Worm (Caenorhabditis elegans) whole organism, L4/young adult: ENCODE results near the gene srg-17.

Experiments
- W03F9.2 ChIP-seq: fragments of 150-350 bp; optimal IDR thresholded peaks from 2 replicates; lab custom pipeline; 2014; ENCODE audit warnings: missing biosample characterization, missing genetic modification characterization
- dao-5 ChIP-seq: sonication (generic microtip); optimal IDR thresholded peaks from 2 replicates; lab custom pipeline; 2016; ENCODE audit warnings: missing genotype, missing genetic modification characterization, moderate library complexity, missing compliant biosample characterization
- him-1 ChIP-seq: sonication (generic microtip); optimal IDR thresholded peaks from 2 replicates; lab custom pipeline; 2016; ENCODE audit warnings: missing genotype, missing genetic modification reagents, missing genetic modification characterization, missing compliant biosample characterization

The srg-17 gene

DNA sequence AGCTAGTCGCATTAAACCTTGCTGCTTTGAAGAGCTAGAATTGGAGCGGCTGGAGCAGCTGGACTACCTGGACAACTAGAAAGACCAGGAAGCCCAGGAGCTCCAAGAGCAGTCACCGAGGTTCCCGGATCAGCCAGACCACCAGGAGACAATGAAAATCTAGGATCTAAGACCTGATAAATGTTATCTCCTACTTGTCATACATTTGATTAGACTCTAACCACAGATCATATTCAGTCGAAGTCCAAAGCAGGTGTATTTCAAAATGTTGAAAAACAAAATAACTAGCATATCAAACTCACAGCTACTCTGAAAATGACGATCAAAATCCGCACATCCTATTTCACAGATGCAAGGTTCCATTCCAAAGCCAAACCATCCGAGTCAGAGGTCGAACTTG, 18.4 kb downstream of the srg-17 start, which contains the start of gene srz-6:
Gene srz-6, plus strand, starts transcription at position 301 of the 400 bp plus-strand sequence.
- TF ChIP-seq W03F9.2 (tag; lab: Kevin White, UChicago), result no peak
- no peak for TF ChIP-seq him-1
- no peak for TF ChIP-seq dao-5 (tag; lab: Kevin White, UChicago)

DNA sequence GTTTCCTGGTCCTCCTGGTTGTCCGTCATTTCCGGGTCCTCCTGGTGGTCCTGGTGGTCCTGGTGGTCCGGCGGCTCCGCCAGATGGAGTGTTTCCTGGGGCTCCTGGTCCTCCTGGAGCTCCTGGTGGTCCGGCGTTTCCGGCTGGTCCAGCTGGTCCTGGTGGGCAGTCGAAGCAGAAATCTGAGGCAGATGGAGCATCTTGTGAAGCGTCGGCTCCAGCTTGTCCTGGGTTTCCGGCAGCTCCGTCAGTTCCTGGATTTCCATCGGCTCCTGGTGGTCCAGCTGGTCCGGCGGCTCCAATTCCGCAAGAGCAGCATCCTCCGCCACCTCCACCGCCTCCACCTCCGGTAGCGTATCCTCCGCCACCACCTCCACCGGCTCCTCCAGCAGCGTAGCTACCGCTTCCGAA, 20.6 kb downstream of the srg-17 start:
- TF ChIP-seq W03F9.2 (tag; lab: Kevin White, UChicago), result no peak
- TF ChIP-seq him-1, result no peak
- no peak for TF ChIP-seq dao-5 (tag; lab: Kevin White, UChicago)

DNA sequence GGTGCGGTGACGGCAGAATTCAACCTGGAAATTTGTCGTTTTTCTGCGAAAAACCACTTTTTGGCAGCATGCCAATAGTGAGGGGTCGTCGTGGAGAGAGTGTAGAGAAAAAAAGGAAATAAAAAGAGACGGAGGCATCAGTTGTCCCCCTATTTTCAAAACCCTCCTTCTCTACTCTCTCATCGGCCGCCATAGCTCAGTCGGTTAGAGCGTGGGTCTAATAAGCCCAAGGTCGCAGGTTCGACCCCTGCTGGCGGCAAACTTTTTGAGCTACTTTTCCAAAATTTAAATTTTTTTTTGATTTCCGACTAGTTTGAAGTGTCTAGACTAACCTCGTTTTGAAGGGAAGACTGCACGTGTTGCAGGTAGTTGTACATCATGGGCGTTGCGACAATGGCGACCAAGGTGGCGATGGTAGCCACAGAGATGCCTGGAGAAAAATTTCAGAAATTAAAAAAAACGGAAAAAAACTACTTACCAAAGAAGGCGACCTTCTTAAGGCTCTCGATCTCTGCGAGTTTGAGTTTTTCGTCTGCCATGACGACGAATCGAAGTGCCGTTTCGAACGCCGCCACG, 21.1 kb downstream of the srg-17 start, which contains the start of gene col-85:
Gene col-85, minus strand, starts transcription at position 540 of the 576 bp plus-strand sequence.
- peak; percentile 68 for TF ChIP-seq him-1
- TF ChIP-seq W03F9.2 (tag; lab: Kevin White, UChicago), result peak; percentile 51
- peak; percentile 85 for TF ChIP-seq dao-5 (tag; lab: Kevin White, UChicago)

DNA sequence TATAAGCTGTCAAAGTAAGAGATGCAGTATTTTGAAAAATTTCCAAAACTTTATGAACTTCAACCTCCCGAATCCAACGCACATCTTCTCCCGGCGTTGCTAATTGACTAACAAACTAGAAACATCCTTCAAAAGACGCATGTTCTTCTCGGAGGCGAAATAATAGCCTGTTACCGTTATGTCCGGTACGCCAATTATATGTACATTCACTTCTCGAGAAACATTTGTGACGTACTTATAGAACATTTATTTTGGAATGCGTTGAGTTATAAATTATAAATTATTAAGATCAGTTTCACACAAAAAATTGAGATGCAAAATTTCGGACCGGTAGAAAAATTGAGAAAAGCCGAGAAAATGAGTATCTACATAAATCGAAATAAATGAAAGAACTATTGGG, 23.5 kb downstream of the srg-17 start, which contains the start of gene T21B4.3:
Gene T21B4.3, minus strand, starts transcription at position 101 of the 400 bp plus-strand sequence.
- TF ChIP-seq him-1 (no peak), dao-5 (tag; lab: Kevin White, UChicago) (no peak), W03F9.2 (tag; lab: Kevin White, UChicago) (no peak)

DNA sequence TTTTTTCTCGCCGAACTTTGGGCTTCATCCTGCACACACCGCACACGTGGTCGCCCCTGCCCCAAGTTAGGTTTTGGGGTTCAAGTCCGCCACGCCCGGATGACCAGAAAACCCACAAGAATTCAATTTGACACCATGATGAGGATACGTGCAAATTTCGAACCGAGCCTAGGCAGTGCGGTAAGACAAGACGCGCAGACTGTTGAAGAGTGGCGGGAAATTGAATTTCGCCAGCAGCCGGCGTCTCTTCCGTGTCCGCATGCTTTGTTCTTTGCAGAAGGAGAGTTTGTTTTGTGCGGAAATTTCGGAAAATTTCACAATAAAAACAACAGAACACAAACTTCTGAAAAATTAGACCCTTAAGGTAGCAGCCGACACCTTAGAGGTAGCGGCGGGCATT, 26.5 kb downstream of the srg-17 start:
- TF ChIP-seq W03F9.2 (tag; lab: Kevin White, UChicago) (no peak), him-1 (no peak), dao-5 (tag; lab: Kevin White, UChicago) (no peak)

DNA sequence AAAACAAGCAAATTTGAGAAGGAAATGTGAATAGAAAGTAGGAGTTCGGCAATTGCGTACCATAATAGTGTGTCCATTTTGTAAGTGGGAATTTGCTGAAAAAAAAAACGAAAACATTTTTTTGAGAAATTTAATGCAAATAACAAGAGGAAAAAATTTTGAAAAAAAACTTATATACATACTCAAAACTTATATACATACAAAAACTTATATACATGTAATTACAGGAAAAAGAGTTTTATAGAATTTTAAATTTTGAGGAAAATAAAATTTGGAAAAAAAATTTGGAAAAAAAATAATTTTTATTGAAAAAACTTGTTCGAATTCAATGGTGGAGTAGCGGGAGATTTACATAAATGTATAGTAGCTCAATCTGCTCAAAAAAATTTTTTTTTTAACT, 29.3 kb downstream of the srg-17 start, which contains the start of gene ador-1:
Gene ador-1, minus strand, starts transcription at position 101 of the 400 bp plus-strand sequence.
- TF ChIP-seq him-1 (no peak), W03F9.2 (tag; lab: Kevin White, UChicago) (no peak), dao-5 (tag; lab: Kevin White, UChicago) (no peak)

DNA sequence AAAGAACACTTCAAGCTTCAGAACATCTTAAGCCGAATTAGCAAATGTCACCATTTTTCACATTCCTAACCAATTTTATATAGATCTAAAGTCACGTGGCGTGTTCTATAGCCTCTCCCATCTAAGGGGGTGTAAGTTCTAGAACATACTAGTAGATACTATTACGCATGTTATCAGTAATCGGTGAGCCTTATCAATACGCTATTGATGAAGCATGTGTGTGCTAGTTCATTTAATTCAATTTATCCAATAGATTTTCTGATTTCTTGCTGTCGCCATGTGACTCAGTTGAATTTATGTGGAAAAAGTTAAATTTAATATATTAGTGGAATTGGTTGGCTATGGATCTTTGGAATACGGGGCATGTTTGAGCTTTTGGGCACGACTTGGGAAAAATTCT, 33.0 kb downstream of the srg-17 start:
- TF ChIP-seq dao-5 (tag; lab: Kevin White, UChicago) (no peak), him-1 (no peak), W03F9.2 (tag; lab: Kevin White, UChicago) (no peak)

DNA sequence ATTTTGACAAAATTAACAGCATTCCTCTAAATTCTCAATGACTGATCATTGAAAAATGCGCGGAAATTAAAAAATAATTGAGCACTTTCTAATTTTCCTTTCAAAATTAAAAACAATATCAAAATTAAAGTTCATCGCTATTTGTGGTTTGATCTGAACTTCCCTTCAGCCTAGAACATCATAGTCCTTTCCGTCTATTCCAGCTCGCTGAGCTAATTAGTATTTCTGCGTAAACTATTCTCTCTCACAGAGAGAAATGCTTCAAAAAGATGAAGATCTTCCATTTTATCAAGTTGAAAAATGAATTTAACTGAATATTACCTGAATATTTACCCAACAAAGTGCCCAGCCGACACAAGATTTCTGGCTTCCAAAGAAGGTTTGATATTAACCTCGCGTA, 33.5 kb downstream of the srg-17 start, which contains the start of gene srh-68:
Gene srh-68, plus strand, starts transcription at position 301 of the 400 bp plus-strand sequence.
- TF ChIP-seq dao-5 (tag; lab: Kevin White, UChicago) (no peak), him-1 (no peak), W03F9.2 (tag; lab: Kevin White, UChicago) (no peak)

DNA sequence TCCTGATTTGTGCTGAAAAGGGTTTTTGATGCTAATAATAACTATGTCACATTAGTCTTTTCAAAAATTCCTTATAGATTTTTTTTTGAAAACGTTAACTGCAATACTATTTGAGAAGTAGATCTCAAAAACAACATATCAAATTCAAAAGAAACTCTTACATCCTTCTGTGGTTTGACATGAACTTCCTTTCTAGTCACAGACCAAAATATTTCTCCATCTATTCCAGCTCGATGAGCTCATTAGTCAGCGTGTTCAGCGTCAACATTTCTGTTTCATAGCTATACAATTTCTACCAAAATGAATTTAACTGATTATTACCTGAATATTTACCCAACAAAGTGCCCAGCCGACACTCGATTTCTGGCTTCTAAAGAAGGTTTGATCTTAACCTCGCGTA, 35.1 kb downstream of the srg-17 start, which contains the start of gene srh-67:
Gene srh-67, plus strand, starts transcription at position 301 of the 400 bp plus-strand sequence.
- no peak for TF ChIP-seq W03F9.2 (tag; lab: Kevin White, UChicago)
- no peak for TF ChIP-seq dao-5 (tag; lab: Kevin White, UChicago)
- no peak for TF ChIP-seq him-1

DNA sequence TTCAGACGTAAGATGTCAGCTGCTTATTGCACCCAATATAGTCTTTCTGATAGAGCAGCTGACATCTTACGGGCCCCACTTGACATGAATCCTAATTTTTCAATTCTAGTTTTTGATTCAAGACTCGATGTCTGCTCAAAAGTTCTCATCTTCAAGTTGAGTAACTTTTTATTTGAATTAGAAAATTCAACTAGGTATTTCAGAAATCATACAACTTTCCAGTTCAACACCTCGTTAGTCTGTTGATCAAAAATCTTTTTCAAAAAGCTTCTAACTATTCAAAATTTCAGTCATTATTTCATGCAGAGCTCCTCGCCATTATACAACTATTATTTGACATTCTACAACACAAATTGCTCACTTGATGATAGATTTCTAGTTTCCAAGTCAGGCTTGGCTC, 38.4 kb downstream of the srg-17 start, which contains the start of gene srh-73:
Gene srh-73, plus strand, starts transcription at position 301 of the 400 bp plus-strand sequence.
- TF ChIP-seq W03F9.2 (tag; lab: Kevin White, UChicago) (no peak), him-1 (no peak), dao-5 (tag; lab: Kevin White, UChicago) (no peak)

DNA sequence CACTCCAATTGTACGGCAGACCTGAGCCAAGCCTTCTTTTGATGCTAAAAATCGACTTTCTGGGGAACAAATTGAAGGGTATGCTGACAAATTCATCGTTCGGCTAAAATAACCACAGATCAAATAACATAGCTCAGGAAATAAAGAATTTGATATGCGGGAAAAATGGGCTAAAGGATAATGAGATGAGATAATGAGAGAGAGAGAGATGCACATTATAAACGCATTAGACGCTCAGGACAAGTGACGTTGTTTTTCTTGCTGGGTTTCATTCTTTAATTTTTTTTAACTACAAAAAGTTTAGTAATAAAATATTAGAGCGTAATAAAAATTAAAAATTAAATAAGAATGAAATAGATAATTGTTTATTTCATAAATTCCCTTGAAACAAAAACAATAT, 41.1 kb downstream of the srg-17 start, which contains the start of gene srh-69:
Gene srh-69, minus strand, starts transcription at position 101 of the 400 bp plus-strand sequence.
- TF ChIP-seq W03F9.2 (tag; lab: Kevin White, UChicago) (no peak), dao-5 (tag; lab: Kevin White, UChicago) (no peak), him-1 (no peak)

DNA sequence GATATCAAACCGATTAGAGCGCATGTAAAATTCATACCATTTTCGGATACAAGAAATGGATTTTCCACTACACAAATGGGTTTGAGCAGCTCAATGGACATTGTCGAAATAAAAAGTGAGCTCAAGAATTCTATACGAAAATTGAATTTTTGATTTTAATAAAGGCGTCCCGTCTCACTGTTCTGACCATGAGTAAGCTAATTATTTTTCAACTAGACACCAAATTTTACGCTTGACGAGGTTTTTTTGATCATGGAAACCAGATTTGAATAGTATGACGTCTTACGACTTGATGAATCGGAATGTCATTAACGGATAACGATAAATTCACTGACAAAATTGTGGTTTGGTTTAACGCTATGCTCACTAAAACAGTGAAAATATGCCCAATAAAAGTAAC, 42.8 kb downstream of the srg-17 start, which contains the start of gene srh-61:
Gene srh-61, minus strand, starts transcription at position 101 of the 400 bp plus-strand sequence.
- no peak for TF ChIP-seq dao-5 (tag; lab: Kevin White, UChicago)
- no peak for TF ChIP-seq W03F9.2 (tag; lab: Kevin White, UChicago)
- no peak for TF ChIP-seq him-1

DNA sequence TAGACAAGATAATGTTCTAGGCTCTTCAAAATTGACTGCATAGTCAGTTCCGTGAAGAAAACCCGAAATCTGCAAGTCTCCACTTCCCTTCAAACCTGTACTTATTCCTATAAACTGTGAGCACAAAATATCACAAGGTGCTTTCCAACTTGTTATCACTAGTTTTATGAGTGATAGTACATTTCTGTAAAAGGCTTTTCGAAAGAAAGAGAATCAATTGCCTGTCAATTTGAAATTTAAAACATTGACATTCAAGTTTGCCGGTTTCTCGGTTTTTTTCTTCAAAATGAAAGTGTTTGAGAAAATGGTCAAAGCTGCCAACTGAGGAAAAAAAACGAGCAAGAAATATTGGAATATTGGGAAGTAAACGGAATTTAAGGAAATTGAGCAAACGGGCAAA, 44.5 kb downstream of the srg-17 start:
- TF ChIP-seq W03F9.2 (tag; lab: Kevin White, UChicago) (no peak), dao-5 (tag; lab: Kevin White, UChicago) (no peak), him-1 (no peak)

DNA sequence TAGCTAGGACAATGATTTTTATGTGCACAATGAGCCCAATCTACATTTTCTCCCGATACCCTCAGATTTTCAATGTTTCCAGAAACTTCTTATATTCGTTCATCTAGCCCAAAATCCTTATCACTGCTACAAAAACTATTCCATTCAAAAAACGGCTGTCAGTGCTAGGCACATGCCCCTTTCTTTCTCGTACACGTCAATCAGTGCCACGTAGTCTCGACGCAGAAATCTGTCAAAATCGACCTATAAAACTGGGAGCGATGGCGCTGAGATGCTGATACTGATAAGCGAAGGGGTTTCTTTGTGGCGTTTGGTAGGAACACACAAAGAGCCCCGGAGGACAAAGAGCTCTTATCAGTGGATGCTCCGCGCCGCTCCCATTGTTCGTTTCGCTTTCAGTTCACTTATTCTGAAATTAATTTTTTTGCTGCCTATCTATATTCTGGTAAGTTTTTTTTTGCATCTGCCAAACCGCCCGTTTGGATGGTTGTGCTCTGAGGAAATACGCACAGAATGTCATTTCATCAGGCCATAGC, 45.4 kb downstream of the srg-17 start, which contains the start of gene srh-70:
Gene srh-70, minus strand, starts transcription at position 51 of the 536 bp plus-strand sequence.
- TF ChIP-seq dao-5 (tag; lab: Kevin White, UChicago) (no peak), him-1 (no peak), W03F9.2 (tag; lab: Kevin White, UChicago) (no peak)
